Worm (Caenorhabditis elegans): Measurements from ENCODE around the gene cest-1.1.

- TF ChIP-seq mxl-3 (GFP tag; optimal IDR thresholded peaks at IDR 0.05) (no peak), Y75B8A.6 (GFP tag; IDR thresholded peaks at IDR 0.05) (no peak), F49E8.2 (tag; optimal IDR thresholded peaks at IDR 0.05; ENCODE audit: borderline replicate concordance) (no peak), R02D3.7 (tag; optimal IDR thresholded peaks at IDR 0.05) (no peak)
Measured at ce11 chrV:14194514-14194913, 28.0 kb upstream of the cest-1.1 start.
